Worm (Caenorhabditis elegans) whole organism, late embryonic: Measurements from ENCODE around the gene T25B9.2.
"Not testable (repeated sequence)": the region's sequence is repeated elsewhere in the genome, so short reads cannot be mapped to it uniquely, and the experiment has no call there.

ENCODE experiments used
- C08G9.2 ChIP-seq: sonication (generic microtip); optimal IDR thresholded peaks from 2 replicates; lab custom pipeline; 2016; ENCODE audit warnings: mild to moderate bottlenecking, missing genetic modification characterization, moderate library complexity, missing compliant biosample characterization
- F13H6.1 ChIP-seq: sonication (generic microtip); optimal IDR thresholded peaks from 2 replicates; lab custom pipeline; 2016; ENCODE audit warnings: missing genetic modification characterization, missing compliant biosample characterization
- K02D7.2 ChIP-seq: sonication (generic microtip); optimal IDR thresholded peaks from 2 replicates; lab custom pipeline; 2017; ENCODE audit warnings: mild to moderate bottlenecking, missing genetic modification characterization, missing compliant biosample characterization
- K09A11.1 ChIP-seq: sonication (generic microtip); optimal IDR thresholded peaks from 2 replicates; lab custom pipeline; 2017; ENCODE audit warnings: antibody characterized with exemption, mild to moderate bottlenecking, missing genetic modification characterization, missing compliant biosample characterization; ENCODE audit not compliant: insufficient read depth
- T23F11.4 ChIP-seq: fragments of 200-800 bp; sonication (Bioruptor generic); optimal IDR thresholded peaks from 2 replicates; lab custom pipeline; 2018; ENCODE audit warnings: mild to moderate bottlenecking, missing genetic modification characterization, missing compliant biosample characterization
- ahr-1 ChIP-seq: sonication (generic microtip); optimal IDR thresholded peaks from 2 replicates; lab custom pipeline; 2016; ENCODE audit warnings: missing genetic modification characterization, missing compliant biosample characterization
- ama-1 ChIP-seq: fragments of 150-350 bp; optimal IDR thresholded peaks from 2 replicates; lab custom pipeline; 2014
- ceh-2 ChIP-seq: sonication (generic microtip); optimal IDR thresholded peaks from 2 replicates; lab custom pipeline; 2016; ENCODE audit warnings: missing genotype, missing genetic modification characterization, missing compliant biosample characterization
- ceh-22 ChIP-seq: sonication (generic microtip); optimal IDR thresholded peaks from 2 replicates; lab custom pipeline; 2017; ENCODE audit warnings: missing biosample characterization, missing genetic modification characterization
- ceh-30 ChIP-seq: fragments of 150-350 bp; optimal IDR thresholded peaks from 2 replicates; lab custom pipeline; 2014; ENCODE audit warnings: missing biosample characterization, missing genetic modification characterization
- ceh-31 ChIP-seq: sonication (generic microtip); optimal IDR thresholded peaks from 2 replicates; lab custom pipeline; 2016; ENCODE audit warnings: missing genetic modification characterization, missing compliant biosample characterization
- ceh-34 ChIP-seq: sonication (generic microtip); optimal IDR thresholded peaks from 2 replicates; lab custom pipeline; 2016; ENCODE audit warnings: mild to moderate bottlenecking, missing genetic modification characterization, missing compliant biosample characterization
- ceh-45 ChIP-seq: fragments of 200-800 bp; sonication (Bioruptor generic); IDR thresholded peaks from 2 replicates; pipeline ENCODE4 v1.3.6; 2022; ENCODE audit warnings: missing genetic modification reagents, missing genetic modification characterization, missing compliant biosample characterization
- ceh-6 ChIP-seq: fragments of 200-800 bp; sonication (Bioruptor generic); optimal IDR thresholded peaks from 2 replicates; lab custom pipeline; 2018; ENCODE audit warnings: mild to moderate bottlenecking, missing genetic modification characterization, missing compliant biosample characterization
- che-1 ChIP-seq: sonication (generic microtip); optimal IDR thresholded peaks from 2 replicates; lab custom pipeline; 2016; ENCODE audit warnings: mild to moderate bottlenecking, missing genetic modification characterization, missing compliant biosample characterization
- dve-1 ChIP-seq: sonication (generic microtip); optimal IDR thresholded peaks from 2 replicates; lab custom pipeline; 2017; ENCODE audit warnings: antibody characterized with exemption, mild to moderate bottlenecking, missing genetic modification characterization, missing compliant biosample characterization
- elt-2 ChIP-seq: sonication (generic microtip); optimal IDR thresholded peaks from 2 replicates; lab custom pipeline; 2016; ENCODE audit warnings: missing genetic modification reagents, missing genetic modification characterization, missing compliant biosample characterization
- elt-4 ChIP-seq: sonication (generic microtip); optimal IDR thresholded peaks from 2 replicates; lab custom pipeline; 2016; ENCODE audit warnings: missing genetic modification characterization, missing compliant biosample characterization
- ets-4 ChIP-seq: sonication (generic microtip); optimal IDR thresholded peaks from 2 replicates; lab custom pipeline; 2016; ENCODE audit warnings: missing genetic modification characterization, missing compliant biosample characterization
- eyg-1 ChIP-seq: sonication (generic microtip); optimal IDR thresholded peaks from 2 replicates; lab custom pipeline; 2016; ENCODE audit warnings: missing genotype, missing genetic modification characterization, missing compliant biosample characterization
- fkh-10 ChIP-seq: fragments of 150-350 bp; optimal IDR thresholded peaks from 2 replicates; lab custom pipeline; 2014; ENCODE audit warnings: missing biosample characterization, missing genetic modification reagents, missing genetic modification characterization
- hlh-15 ChIP-seq: sonication (generic microtip); optimal IDR thresholded peaks from 2 replicates; lab custom pipeline; 2016; ENCODE audit warnings: missing genetic modification characterization, missing compliant biosample characterization
- hlh-30 ChIP-seq: sonication (generic microtip); optimal IDR thresholded peaks from 2 replicates; lab custom pipeline; 2017; ENCODE audit warnings: antibody characterized with exemption, missing genetic modification characterization, missing compliant biosample characterization; ENCODE audit not compliant: insufficient read depth
- lim-6 ChIP-seq: sonication (generic microtip); optimal IDR thresholded peaks from 2 replicates; lab custom pipeline; 2016; ENCODE audit warnings: missing genetic modification characterization, missing compliant biosample characterization
- madf-2 ChIP-seq: sonication (generic microtip); optimal IDR thresholded peaks from 2 replicates; lab custom pipeline; 2017; ENCODE audit warnings: missing genetic modification characterization, missing compliant biosample characterization
- nhr-232 ChIP-seq: sonication (generic microtip); optimal IDR thresholded peaks from 2 replicates; lab custom pipeline; 2016; ENCODE audit warnings: missing genetic modification characterization, missing compliant biosample characterization
- pat-9 ChIP-seq: fragments of 200-800 bp; sonication (Bioruptor generic); optimal IDR thresholded peaks from 2 replicates; lab custom pipeline; 2018; ENCODE audit warnings: mild to moderate bottlenecking, missing genetic modification characterization, moderate library complexity, missing compliant biosample characterization
- pax-1 ChIP-seq: fragments of 150-350 bp; optimal IDR thresholded peaks from 2 replicates; lab custom pipeline; 2014; ENCODE audit warnings: missing biosample characterization, missing genetic modification characterization
- pha-4 ChIP-seq: fragments of 150-350 bp; optimal IDR thresholded peaks from 2 replicates; lab custom pipeline; 2018; ENCODE audit warnings: missing biosample characterization, missing genetic modification reagents, missing genetic modification characterization
- pros-1 ChIP-seq: fragments of 150-350 bp; optimal IDR thresholded peaks from 2 replicates; lab custom pipeline; 2014; ENCODE audit warnings: missing biosample characterization, missing genetic modification reagents, missing genetic modification characterization
- rnt-1 ChIP-seq: sonication (generic microtip); optimal IDR thresholded peaks from 2 replicates; lab custom pipeline; 2016; ENCODE audit warnings: missing genetic modification characterization, missing compliant biosample characterization
- sdc-2 ChIP-seq: sonication (generic microtip); optimal IDR thresholded peaks from 2 replicates; lab custom pipeline; 2016; ENCODE audit warnings: missing genotype, missing genetic modification characterization, missing compliant biosample characterization
- tbx-2 ChIP-seq: sonication (generic microtip); optimal IDR thresholded peaks from 2 replicates; lab custom pipeline; 2016; ENCODE audit warnings: missing genetic modification characterization, missing compliant biosample characterization
- ttx-3 ChIP-seq: sonication (generic microtip); optimal IDR thresholded peaks from 2 replicates; lab custom pipeline; 2016; ENCODE audit warnings: missing genetic modification reagents, missing genetic modification characterization, missing compliant biosample characterization
- unc-3 ChIP-seq, 2 experiments: fragments of 200-800 bp in 1 of 2; sonication (Bioruptor generic) in 1 of 2; sonication (generic microtip) in 1 of 2; conservative IDR thresholded peaks in 1 of 2; optimal IDR thresholded peaks in 1 of 2; 2 replicates each; pipeline versions ENCODE4 v1.3.6 to Lab custom; 2016 to 2022; ENCODE audit warnings: missing compliant biosample characterization in 2 of 2, missing genetic modification characterization in 2 of 2, missing genetic modification reagents in 1 of 2
- unc-42 ChIP-seq: sonication (generic microtip); optimal IDR thresholded peaks from 2 replicates; lab custom pipeline; 2016; ENCODE audit warnings: missing genotype, missing genetic modification characterization, missing compliant biosample characterization
- unc-55 ChIP-seq: sonication (generic microtip); optimal IDR thresholded peaks from 2 replicates; lab custom pipeline; 2017; ENCODE audit warnings: missing biosample characterization, missing genetic modification reagents, missing genetic modification characterization
- unc-86 ChIP-seq: sonication (generic microtip); optimal IDR thresholded peaks from 2 replicates; lab custom pipeline; 2016; ENCODE audit warnings: missing genetic modification characterization, missing compliant biosample characterization
- zip-5 ChIP-seq: sonication (generic microtip); optimal IDR thresholded peaks from 2 replicates; lab custom pipeline; 2016; ENCODE audit warnings: missing genetic modification characterization, missing compliant biosample characterization

Gene T25B9.2

DNA sequence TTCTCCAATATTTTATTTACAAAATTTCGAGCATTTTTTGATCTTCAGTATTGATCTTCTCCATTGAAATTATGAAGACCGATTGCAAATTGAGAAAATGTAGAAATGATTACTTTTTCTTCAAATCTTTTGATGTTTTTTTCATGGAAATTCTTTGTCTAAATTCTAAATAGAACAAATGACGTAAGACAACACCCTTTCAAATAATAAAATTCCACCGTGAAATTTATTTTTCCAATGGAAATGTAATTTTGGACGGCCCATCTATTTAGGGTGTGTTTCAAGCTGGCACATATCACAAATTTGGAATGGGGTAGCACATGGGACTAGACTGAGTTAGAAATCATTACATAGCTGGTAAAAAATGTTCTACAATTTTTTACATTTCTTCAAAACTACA is at the start of gene T25B9.2:
T25B9.2 (minus strand) TSS at position 101 of the 400 bp plus-strand sequence.
- not testable (repeated sequence) for TF ChIP-seq lim-6, elt-4, ceh-31 (tag; lab: Kevin White, UChicago)

DNA sequence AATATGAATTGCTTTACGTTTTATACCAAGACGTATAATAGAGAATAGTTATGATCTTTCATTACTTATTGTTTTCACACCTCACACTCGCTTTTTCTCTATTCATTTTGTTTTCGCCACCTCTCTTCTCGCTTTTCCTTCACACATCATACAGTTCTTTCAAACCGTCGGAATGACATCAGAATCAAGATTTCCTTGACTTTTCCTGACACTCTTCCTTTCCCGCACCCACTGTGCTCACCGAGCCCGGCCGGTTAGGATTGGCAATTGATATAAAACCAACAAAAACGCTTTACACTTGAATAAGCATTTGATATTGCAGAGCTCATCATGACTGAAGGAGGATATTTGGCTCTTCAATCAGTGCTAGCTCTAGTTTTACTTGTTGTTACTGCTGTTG is 47.7 kb upstream of the T25B9.2 start, which contains the start of gene zipt-2.1:
zipt-2.1 (plus strand) TSS at position 301 of the 400 bp plus-strand sequence.
- no peak for TF ChIP-seq ets-4 (tag; lab: Kevin White, UChicago)
- no peak for TF ChIP-seq ttx-3 (tag; lab: Kevin White, UChicago)
- no peak for TF ChIP-seq K09A11.1
- no peak for TF ChIP-seq ceh-30 (tag; lab: Kevin White, UChicago)
- TF ChIP-seq madf-2 (tag; lab: Kevin White, UChicago), result no peak
- no peak for TF ChIP-seq unc-3 (GFP tag; conservative IDR thresholded peaks at IDR 0.05; lab: Robert Waterston, UW)
- TF ChIP-seq unc-3 (tag; optimal IDR thresholded peaks at IDR 0.05; lab: Kevin White, UChicago), result no peak
- no peak for TF ChIP-seq unc-86
- TF ChIP-seq ceh-2, result no peak
- TF ChIP-seq unc-42, result no peak
- TF ChIP-seq, all 69 proteins: peak for 0

DNA sequence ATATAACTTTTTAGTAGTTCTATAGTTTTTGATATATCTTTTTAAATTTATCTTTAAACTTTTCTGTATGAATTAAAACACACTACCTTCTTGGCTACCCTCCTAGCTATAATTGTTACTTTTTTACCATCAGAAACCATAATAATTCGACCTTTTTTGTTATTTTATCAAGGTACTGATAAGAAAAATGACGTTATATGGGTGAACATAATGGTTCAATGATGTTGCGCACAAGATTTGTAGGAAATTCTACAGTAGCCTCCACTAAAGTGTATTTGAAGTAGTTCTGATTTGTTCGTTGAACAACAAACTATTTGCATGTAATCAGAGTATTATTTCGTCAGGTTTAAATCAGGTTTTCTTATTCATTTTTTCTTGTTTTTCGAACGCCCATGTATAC is 47.0 kb upstream of the T25B9.2 start:
- TF ChIP-seq zip-5 (tag; lab: Kevin White, UChicago) (no peak), elt-2 (tag; lab: Kevin White, UChicago) (peak; percentile 36)

DNA sequence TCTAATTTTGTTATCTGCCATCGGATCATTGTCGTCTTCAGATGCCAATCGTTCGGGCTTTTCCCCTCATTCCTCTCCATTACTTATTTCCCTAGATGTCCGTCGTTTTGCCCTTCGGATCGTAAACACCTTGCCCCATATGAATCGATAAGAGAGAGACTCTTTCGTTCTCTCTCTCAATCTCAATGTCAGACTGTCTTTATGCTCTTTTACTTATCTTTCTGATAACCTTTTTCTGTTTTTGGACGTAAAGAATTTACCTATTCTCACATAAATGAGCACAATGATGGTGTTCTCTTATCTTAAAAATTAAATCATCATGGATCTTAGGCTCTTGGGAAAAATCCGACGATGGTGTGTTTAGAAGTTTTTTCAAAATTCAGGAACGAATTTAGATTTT is 45.1 kb upstream of the T25B9.2 start:
- peak; percentile 53 for TF ChIP-seq elt-2 (tag; lab: Kevin White, UChicago)
- no peak for TF ChIP-seq lim-6 (tag; lab: Kevin White, UChicago)

DNA sequence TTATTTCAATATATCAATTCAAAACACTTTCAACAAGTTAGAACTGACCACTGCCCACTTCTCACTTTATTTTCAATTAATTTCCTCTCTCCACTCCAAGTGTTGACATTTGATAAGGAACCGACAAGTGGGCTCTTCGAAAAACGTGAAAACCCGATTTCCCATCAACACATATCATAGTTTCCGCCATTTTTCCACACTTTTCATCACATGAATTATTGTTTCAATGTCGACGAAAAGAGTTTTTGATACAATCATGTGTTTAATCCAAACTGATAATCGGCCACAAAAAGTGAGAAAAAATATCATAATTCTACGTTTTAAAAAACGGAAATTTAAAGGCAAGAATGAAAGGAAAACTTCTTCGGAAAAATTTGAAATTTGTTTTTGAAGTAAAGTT is 44.0 kb upstream of the T25B9.2 start:
- TF ChIP-seq K02D7.2 (no peak), eyg-1 (tag; lab: Kevin White, UChicago) (no peak), ama-1 (lab: Kevin White, UChicago) (no peak), unc-55 (GFP tag; lab: Kevin White, UChicago) (no peak), fkh-10 (no peak), ceh-22 (tag; lab: Kevin White, UChicago) (no peak), rnt-1 (tag; lab: Kevin White, UChicago) (no peak), ahr-1 (no peak), ceh-34 (no peak), sdc-2 (tag; lab: Kevin White, UChicago) (no peak), pat-9 (no peak), ceh-45 (GFP tag; lab: Robert Waterston, UW) (no peak), dve-1 (no peak), tbx-2 (tag; lab: Kevin White, UChicago) (no peak), elt-4 (tag; lab: Kevin White, UChicago) (no peak), ceh-31 (tag; lab: Kevin White, UChicago) (no peak)

DNA sequence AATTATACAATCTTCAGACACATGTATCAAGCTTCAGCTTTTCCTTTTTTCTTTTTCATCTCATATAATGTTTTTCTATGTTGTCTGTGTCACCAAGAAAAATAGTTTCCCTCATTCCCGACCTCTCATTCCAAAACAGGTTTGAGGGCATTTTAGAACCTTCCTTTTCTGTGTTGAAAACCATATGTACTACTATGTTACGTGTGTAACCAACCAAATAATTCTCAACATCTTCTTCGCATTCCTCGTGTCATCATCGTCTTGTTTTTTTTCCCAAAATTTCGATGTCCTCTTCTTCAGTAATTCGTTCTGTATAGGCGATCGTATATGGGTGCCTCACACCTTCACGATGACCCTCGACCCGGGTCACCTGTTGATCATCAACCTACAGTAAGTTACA is 38.7 kb upstream of the T25B9.2 start, which contains the start of gene pept-2:
pept-2 (plus strand) TSS at position 301 of the 400 bp plus-strand sequence.
- TF ChIP-seq che-1, result no peak
- TF ChIP-seq ceh-22 (tag; lab: Kevin White, UChicago), result no peak
- TF ChIP-seq pax-1 (tag; lab: Kevin White, UChicago), result no peak
- no peak for TF ChIP-seq F13H6.1 (tag; lab: Kevin White, UChicago)
- no peak for TF ChIP-seq T23F11.4 (GFP tag; lab: Kevin White, UChicago)
- TF ChIP-seq pros-1, result no peak
- no peak for TF ChIP-seq madf-2 (tag; lab: Kevin White, UChicago)
- no peak for TF ChIP-seq hlh-30 (tag; lab: Kevin White, UChicago)
- no peak for TF ChIP-seq unc-86
- no peak for TF ChIP-seq C08G9.2
- TF ChIP-seq ceh-6 (GFP tag; lab: Kevin White, UChicago), result no peak
- no peak for TF ChIP-seq nhr-232
- TF ChIP-seq ceh-31 (tag; lab: Kevin White, UChicago), result no peak
- TF ChIP-seq pha-4 (tag; lab: Kevin White, UChicago), result no peak
- no peak for TF ChIP-seq rnt-1 (tag; lab: Kevin White, UChicago)
- TF ChIP-seq fkh-10, result no peak
- TF ChIP-seq hlh-15 (tag; lab: Kevin White, UChicago), result no peak
